Worm (Caenorhabditis elegans): ENCODE measurements around the gene srh-185.

Gene srh-185

DNA sequence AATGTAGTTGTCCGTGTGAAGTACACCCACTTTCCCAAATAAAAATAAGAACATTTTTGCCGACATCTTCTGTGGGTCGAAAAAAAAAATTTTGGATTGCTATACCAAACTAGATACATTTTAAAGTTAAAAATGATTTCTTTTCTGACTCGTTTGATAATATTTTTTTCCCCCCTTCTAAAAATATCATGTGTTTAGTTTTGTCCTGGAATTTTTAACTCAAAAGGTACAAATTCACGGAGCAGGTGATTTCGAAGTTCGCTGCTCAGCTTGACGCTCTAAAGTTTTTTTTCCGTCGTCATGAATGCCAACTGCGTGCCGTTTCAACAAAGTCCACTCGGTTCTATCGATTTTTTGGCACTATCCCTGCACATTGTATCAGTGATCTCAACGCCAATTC, at the start of gene srh-185:
Gene srh-185 (plus strand): TSS at position 301 of the 400 bp plus-strand sequence.
- TF ChIP-seq snpc-4 (tag; optimal IDR thresholded peaks at IDR 0.05) (no peak), nhr-2 (tag; optimal IDR thresholded peaks at IDR 0.05) (no peak), unc-62 (GFP tag; optimal IDR thresholded peaks at IDR 0.05) (no peak), tbx-8 (GFP tag; optimal IDR thresholded peaks at IDR 0.05) (no peak), elt-1 (tag; optimal IDR thresholded peaks at IDR 0.05; ENCODE audit: borderline replicate concordance, insufficient read depth) (no peak), lin-13 (tag; optimal IDR thresholded peaks at IDR 0.05) (no peak), unc-120 (tag; optimal IDR thresholded peaks at IDR 0.05; ENCODE audit: poor library complexity, severe bottlenecking) (no peak), nhr-76 (tag; optimal IDR thresholded peaks at IDR 0.05) (no peak), sem-2 (GFP tag; optimal IDR thresholded peaks at IDR 0.05) (no peak), ces-1 (GFP tag; optimal IDR thresholded peaks at IDR 0.05) (no peak), flh-1 (GFP tag; optimal IDR thresholded peaks at IDR 0.05) (no peak), nhr-237 (tag; optimal IDR thresholded peaks at IDR 0.05) (no peak), nhr-28 (tag; optimal IDR thresholded peaks at IDR 0.05) (no peak), lsy-2 (tag; optimal IDR thresholded peaks at IDR 0.05) (no peak), nhr-12 (tag; optimal IDR thresholded peaks at IDR 0.05) (no peak), ham-2 (GFP tag; optimal IDR thresholded peaks at IDR 0.05) (no peak), ceh-43 (GFP tag; optimal IDR thresholded peaks at IDR 0.05) (no peak)

DNA sequence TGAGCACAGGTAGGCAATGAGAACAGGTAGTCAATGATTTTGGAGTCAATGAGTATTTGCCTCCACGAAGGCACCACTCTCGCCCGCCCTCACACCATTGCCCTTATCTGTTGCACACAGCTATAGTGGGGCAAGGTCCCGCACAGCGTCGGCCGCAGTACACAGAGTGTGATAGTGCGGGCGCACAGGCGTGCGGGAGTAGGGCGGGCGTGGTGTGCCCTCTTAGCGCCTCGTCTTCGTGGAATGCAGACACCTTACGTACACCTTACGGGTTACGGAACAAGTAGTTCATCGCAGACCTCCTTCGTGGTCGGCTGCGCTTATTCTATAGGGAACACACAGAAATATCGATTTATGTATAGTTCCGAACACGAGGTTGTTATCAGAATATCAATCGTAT, 48.1 kb upstream of the srh-185 start:
- no peak for TF ChIP-seq ham-2 (GFP tag; optimal IDR thresholded peaks at IDR 0.05)

DNA sequence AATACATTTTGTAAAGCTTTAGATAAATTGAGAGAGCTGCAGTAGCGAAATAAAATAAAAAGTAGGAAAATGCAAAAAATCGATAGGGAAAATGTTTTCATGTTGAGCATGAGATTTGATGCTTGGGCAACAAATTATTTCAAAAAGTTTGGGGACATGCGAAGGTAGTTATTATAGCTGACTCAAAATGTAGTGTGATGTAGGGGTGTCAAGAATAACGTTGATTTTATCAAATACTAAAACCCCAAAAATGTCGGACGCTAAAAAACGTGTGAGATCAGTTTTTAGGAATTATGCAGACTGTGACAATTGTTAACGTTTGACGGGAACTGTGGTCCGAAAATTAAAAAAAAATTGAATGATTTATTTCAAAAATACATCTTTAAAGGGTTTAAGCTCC, 44.7 kb upstream of the srh-185 start, which contains the start of gene irld-12:
Gene irld-12 (minus strand): TSS at position 101 of the 400 bp plus-strand sequence.
- TF ChIP-seq lin-13 (tag; optimal IDR thresholded peaks at IDR 0.05) (no peak), hlh-1 (tag; optimal IDR thresholded peaks at IDR 0.05) (no peak), sem-2 (GFP tag; optimal IDR thresholded peaks at IDR 0.05) (no peak), mep-1 (tag; optimal IDR thresholded peaks at IDR 0.05) (no peak)

DNA sequence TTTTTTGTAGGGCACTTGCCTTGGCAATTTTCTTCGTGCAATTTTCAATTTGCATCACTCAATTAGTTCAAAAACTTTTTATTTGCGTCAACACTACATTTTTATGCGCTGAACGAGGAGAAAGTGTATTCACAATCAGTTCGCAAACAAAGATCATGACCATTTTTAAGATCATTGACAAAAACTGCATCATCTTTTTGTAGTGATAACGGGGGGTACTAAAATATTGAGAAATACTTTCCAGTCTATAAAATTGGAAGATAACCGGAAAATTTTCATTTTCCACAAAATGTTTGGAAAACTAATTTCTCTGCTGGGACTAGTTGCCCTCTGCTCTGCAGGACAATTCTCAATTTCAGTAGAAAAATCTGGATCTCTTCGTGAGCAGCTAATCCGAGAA, 41.8 kb upstream of the srh-185 start, which contains the start of gene asp-8:
Gene asp-8 (plus strand): TSS at position 276 of the 400 bp plus-strand sequence.
- TF ChIP-seq unc-62 (GFP tag; optimal IDR thresholded peaks at IDR 0.05) (no peak), nhr-2 (tag; optimal IDR thresholded peaks at IDR 0.05) (no peak), elt-3 (tag; optimal IDR thresholded peaks at IDR 0.05) (no peak), mep-1 (tag; optimal IDR thresholded peaks at IDR 0.05) (no peak), sem-2 (GFP tag; optimal IDR thresholded peaks at IDR 0.05) (no peak), pha-4 (tag; optimal IDR thresholded peaks at IDR 0.05) (no peak), unc-39 (tag; optimal IDR thresholded peaks at IDR 0.05) (no peak), bed-3 (GFP tag; optimal IDR thresholded peaks at IDR 0.05) (no peak), hlh-1 (tag; optimal IDR thresholded peaks at IDR 0.05) (no peak), unc-120 (tag; optimal IDR thresholded peaks at IDR 0.05; ENCODE audit: poor library complexity, severe bottlenecking) (no peak), ham-2 (GFP tag; optimal IDR thresholded peaks at IDR 0.05) (no peak)

DNA sequence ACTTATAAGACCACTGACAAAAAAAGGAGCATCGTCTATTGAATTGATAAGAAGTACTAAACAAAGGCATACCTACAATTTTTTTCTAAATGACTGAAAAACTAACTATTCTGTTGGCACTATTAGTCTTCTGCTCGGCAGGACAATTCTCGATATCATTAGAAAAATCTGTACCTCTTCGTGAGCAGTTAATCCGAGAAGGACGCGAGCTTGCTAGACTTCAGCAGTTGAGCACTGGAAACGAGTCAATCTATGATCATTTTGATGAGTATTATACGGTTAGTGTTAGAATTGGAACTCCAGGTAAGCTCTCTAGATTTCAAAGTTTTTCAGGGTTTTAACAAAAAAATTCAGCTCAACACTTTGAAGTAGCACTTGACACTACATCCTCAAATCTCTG, 37.8 kb upstream of the srh-185 start, which contains the start of gene asp-7:
Gene asp-7 (plus strand): TSS at position 81 of the 400 bp plus-strand sequence.
- TF ChIP-seq nhr-12 (tag; optimal IDR thresholded peaks at IDR 0.05) (no peak), mls-2 (tag; optimal IDR thresholded peaks at IDR 0.05) (no peak), drap-1 (GFP tag; optimal IDR thresholded peaks at IDR 0.05) (no peak), nhr-237 (tag; optimal IDR thresholded peaks at IDR 0.05) (no peak), M03D4.4 (tag; optimal IDR thresholded peaks at IDR 0.05) (no peak), nhr-28 (tag; optimal IDR thresholded peaks at IDR 0.05) (no peak), ces-1 (GFP tag; optimal IDR thresholded peaks at IDR 0.05) (no peak), ztf-11 (tag; optimal IDR thresholded peaks at IDR 0.05) (no peak), unc-39 (tag; optimal IDR thresholded peaks at IDR 0.05) (no peak), zip-8 (tag; optimal IDR thresholded peaks at IDR 0.05) (no peak), mab-5 (tag; optimal IDR thresholded peaks at IDR 0.05) (no peak), snpc-4 (tag; optimal IDR thresholded peaks at IDR 0.05) (no peak), sptf-1 (tag; optimal IDR thresholded peaks at IDR 0.05) (no peak), tbx-8 (GFP tag; optimal IDR thresholded peaks at IDR 0.05) (no peak)

DNA sequence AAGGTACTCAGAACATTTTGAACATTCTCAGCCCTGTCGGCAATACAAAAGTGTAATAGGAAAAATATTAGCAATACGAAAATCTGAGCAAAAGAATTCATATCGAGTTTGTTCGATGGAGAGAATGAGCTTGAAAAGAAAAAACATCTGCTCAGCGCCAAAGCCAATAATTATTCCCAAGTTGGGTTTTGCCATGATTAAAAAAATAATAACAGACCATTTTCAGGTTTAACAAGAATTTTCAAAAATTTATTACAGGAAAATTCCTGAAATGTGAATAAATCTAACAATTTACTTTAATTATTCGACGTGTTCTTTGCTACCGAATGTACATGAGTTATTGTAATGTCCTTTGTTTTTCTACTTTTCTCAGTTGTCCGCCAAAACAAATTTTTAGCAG, 33.7 kb upstream of the srh-185 start, which contains the start of gene irld-38:
Gene irld-38 (minus strand): TSS at position 101 of the 400 bp plus-strand sequence.
- TF ChIP-seq ces-1 (GFP tag; optimal IDR thresholded peaks at IDR 0.05): no peak
- TF ChIP-seq lsy-2 (tag; optimal IDR thresholded peaks at IDR 0.05): no peak
- TF ChIP-seq unc-39 (tag; optimal IDR thresholded peaks at IDR 0.05): no peak
- TF ChIP-seq flh-1 (GFP tag; optimal IDR thresholded peaks at IDR 0.05): no peak
- TF ChIP-seq nhr-76 (tag; optimal IDR thresholded peaks at IDR 0.05): no peak
- TF ChIP-seq mab-5 (tag; optimal IDR thresholded peaks at IDR 0.05): no peak
- no peak for TF ChIP-seq lin-13 (tag; optimal IDR thresholded peaks at IDR 0.05)
- no peak for TF ChIP-seq snpc-4 (tag; optimal IDR thresholded peaks at IDR 0.05)
- no peak for TF ChIP-seq nhr-12 (tag; optimal IDR thresholded peaks at IDR 0.05)
- TF ChIP-seq ceh-83 (GFP tag; optimal IDR thresholded peaks at IDR 0.05): no peak
- TF ChIP-seq ceh-43 (GFP tag; optimal IDR thresholded peaks at IDR 0.05): no peak
- no peak for TF ChIP-seq blmp-1 (tag; optimal IDR thresholded peaks at IDR 0.05)
